Fruit fly (Drosophila melanogaster): ENCODE measurements around the gene scpr-B.

- TF ChIP-seq Met (GFP tag; optimal IDR thresholded peaks at IDR 0.05) (peak; percentile 89), Hr4 (GFP tag; optimal IDR thresholded peaks at IDR 0.05) (no peak), CG32006 (GFP tag; optimal IDR thresholded peaks at IDR 0.05) (peak; percentile 56), CG11294 (GFP tag; IDR thresholded peaks at IDR 0.05) (0 out of 2 replicates have a peak, but pooled peaks have one; percentile 36), CG8632 (GFP tag; optimal IDR thresholded peaks at IDR 0.05) (peak; percentile 73), CG31627 (GFP tag; optimal IDR thresholded peaks at IDR 0.05) (peak; percentile 85), Sox14 (GFP tag; optimal IDR thresholded peaks at IDR 0.05) (peak; percentile 83), Blimp-1 (GFP tag; optimal IDR thresholded peaks at IDR 0.05) (peak; percentile 67), CG11902 (GFP tag; optimal IDR thresholded peaks at IDR 0.05) (peak; percentile 53), Hr38 (GFP tag; optimal IDR thresholded peaks at IDR 0.05) (no peak)
These were observed 24.6 kb downstream of the scpr-B start, which contains the start of the genes RpS25 and CG4820 for dm6 chr3R:11216156-11216630.

All from whole organism, prepupa.